Fruit fly (Drosophila melanogaster) whole organism, embryonic: ENCODE measurements around the gene Pvf3.

Experiments used
- Abd-B ChIP-seq: fragments of 200-800 bp; sonication (Bioruptor generic); optimal IDR thresholded peaks from 2 replicates; lab custom pipeline; 2018; ENCODE audit warnings: missing biosample characterization, mild to moderate bottlenecking, missing genetic modification characterization, moderate library complexity
- CG10267 ChIP-seq: fragments of 200-800 bp; sonication (Bioruptor generic); optimal IDR thresholded peaks from 2 replicates; lab custom pipeline; 2018; ENCODE audit warnings: missing biosample characterization, mild to moderate bottlenecking, missing genetic modification characterization, moderate library complexity
- CG11504 ChIP-seq: fragments of 200-800 bp; sonication (Bioruptor generic); optimal IDR thresholded peaks from 3 replicates; lab custom pipeline; 2019; ENCODE audit warnings: missing biosample characterization, mild to moderate bottlenecking, missing genetic modification characterization, moderate library complexity
- CG13123 ChIP-seq: fragments of 200-800 bp; sonication (Bioruptor generic); optimal IDR thresholded peaks from 2 replicates; lab custom pipeline; 2016; ENCODE audit warnings: missing biosample characterization, missing genetic modification characterization
- CG13424 ChIP-seq: fragments of 200-800 bp; sonication (Bioruptor generic); optimal IDR thresholded peaks from 2 replicates; lab custom pipeline; 2019; ENCODE audit warnings: missing biosample characterization, mild to moderate bottlenecking, missing genetic modification characterization, moderate library complexity
- CG14710 ChIP-seq: fragments of 200-800 bp; sonication (Bioruptor generic); optimal IDR thresholded peaks from 3 replicates; lab custom pipeline; 2019; ENCODE audit warnings: missing biosample characterization, mild to moderate bottlenecking, missing genetic modification characterization, moderate library complexity
- CG1603 ChIP-seq: fragments of 200-800 bp; sonication (Bioruptor generic); optimal IDR thresholded peaks from 2 replicates; lab custom pipeline; 2019; ENCODE audit warnings: missing biosample characterization, mild to moderate bottlenecking, missing genetic modification characterization, moderate library complexity
- CG16815 ChIP-seq: fragments of 200-800 bp; sonication (Bioruptor generic); optimal IDR thresholded peaks from 3 replicates; lab custom pipeline; 2017; ENCODE audit warnings: missing biosample characterization, mild to moderate bottlenecking, missing genetic modification characterization
- CG18599 ChIP-seq: fragments of 200-800 bp; sonication (Bioruptor generic); optimal IDR thresholded peaks from 3 replicates; lab custom pipeline; 2017; ENCODE audit warnings: missing biosample characterization, missing genetic modification characterization, mild to moderate bottlenecking, moderate library complexity, missing genetic modification reagents
- CG2678 ChIP-seq: fragments of 200-800 bp; sonication (Bioruptor generic); optimal IDR thresholded peaks from 3 replicates; lab custom pipeline; 2019; ENCODE audit warnings: missing biosample characterization, mild to moderate bottlenecking, missing genetic modification characterization, moderate library complexity
- CG2875 ChIP-seq: fragments of 200-800 bp; sonication (Bioruptor generic); optimal IDR thresholded peaks from 2 replicates; lab custom pipeline; 2017; ENCODE audit warnings: missing biosample characterization, mild to moderate bottlenecking, missing genetic modification characterization, missing genetic modification reagents
- CG32532 ChIP-seq: fragments of 200-800 bp; sonication (Bioruptor generic); IDR thresholded peaks from 2 replicates; pipeline ENCODE4 v1.3.6; 2022; ENCODE audit warnings: missing biosample characterization, missing genetic modification characterization
- CG4404 ChIP-seq: fragments of 200-800 bp; sonication (Bioruptor generic); IDR thresholded peaks from 2 replicates; pipeline ENCODE4 v1.3.6; 2022; ENCODE audit warnings: missing biosample characterization, missing genetic modification characterization
- CG4424 ChIP-seq: fragments of 200-800 bp; sonication (Bioruptor generic); optimal IDR thresholded peaks from 3 replicates; lab custom pipeline; 2016; ENCODE audit warnings: missing biosample characterization, missing genetic modification characterization
- CG6689 ChIP-seq: fragments of 200-800 bp; sonication (Bioruptor generic); IDR thresholded peaks from 2 replicates; pipeline ENCODE4 v1.3.6; 2022; ENCODE audit warnings: missing biosample characterization, missing genetic modification characterization
- CG6791 ChIP-seq: fragments of 200-800 bp; sonication (Bioruptor generic); IDR thresholded peaks from 3 replicates; pipeline ENCODE4 v1.3.6; 2022; ENCODE audit warnings: missing biosample characterization, missing genetic modification characterization; ENCODE audit not compliant: partially characterized antibody
- CG6813 ChIP-seq: fragments of 200-800 bp; sonication (Bioruptor generic); optimal IDR thresholded peaks from 2 replicates; lab custom pipeline; 2017; ENCODE audit warnings: missing biosample characterization, missing genetic modification characterization, mild to moderate bottlenecking, moderate library complexity, missing genetic modification reagents
- CG7357 ChIP-seq: fragments of 200-800 bp; sonication (Bioruptor generic); IDR thresholded peaks from 3 replicates; pipeline ENCODE4 v1.3.6; 2022; ENCODE audit warnings: missing biosample characterization, missing genetic modification characterization
- CG8290 ChIP-seq, 3 experiments: fragments of 200-800 bp; sonication (Bioruptor generic); optimal IDR thresholded peaks; 2 replicates each; lab custom pipeline; 2016 to 2019; ENCODE audit warnings: missing biosample characterization in 3 of 3, missing genetic modification characterization in 3 of 3, mild to moderate bottlenecking in 2 of 3, moderate library complexity in 1 of 3
- D ChIP-seq, 2 experiments: fragments of 200-800 bp in 1 of 2; fragments of >200 bp in 1 of 2; sonication (Bioruptor generic) in 1 of 2; optimal IDR thresholded peaks; 2 replicates in 1 of 2; 3 replicates in 1 of 2; lab custom pipeline; 2017; ENCODE audit warnings: mild to moderate bottlenecking in 1 of 2, missing biosample characterization in 1 of 2, missing genetic modification characterization in 1 of 2, missing genetic modification reagents in 1 of 2
- Dfd ChIP-seq, 2 experiments: fragments of >200 bp; optimal IDR thresholded peaks; 2 replicates each; lab custom pipeline; 2017; ENCODE audit warnings: missing biosample characterization in 2 of 2, missing genetic modification characterization in 2 of 2
- Ets65A ChIP-seq: fragments of 200-800 bp; sonication (Bioruptor generic); peaks from one replicate; lab custom pipeline; 2016; ENCODE audit warnings: missing biosample characterization, missing genetic modification characterization
- HmgZ ChIP-seq: fragments of 200-800 bp; sonication (Bioruptor generic); optimal IDR thresholded peaks from 2 replicates; lab custom pipeline; 2018; ENCODE audit warnings: missing biosample characterization, mild to moderate bottlenecking, missing genetic modification characterization
- Mes4 ChIP-seq: fragments of 200-800 bp; sonication (Bioruptor generic); optimal IDR thresholded peaks from 2 replicates; lab custom pipeline; 2016; ENCODE audit warnings: missing biosample characterization, missing genetic modification characterization
- Rx ChIP-seq: fragments of 200-800 bp; sonication (Bioruptor generic); IDR thresholded peaks from 2 replicates; pipeline ENCODE4 v1.3.6; 2022; ENCODE audit warnings: missing biosample characterization, missing genetic modification characterization
- Sox102F ChIP-seq: fragments of 200-800 bp; sonication (Bioruptor generic); optimal IDR thresholded peaks from 2 replicates; lab custom pipeline; 2018; ENCODE audit warnings: missing biosample characterization, mild to moderate bottlenecking, missing genetic modification characterization, moderate library complexity
- Xrp1 ChIP-seq: fragments of 200-800 bp; sonication (Bioruptor generic); IDR thresholded peaks from 2 replicates; pipeline ENCODE4 v1.3.6; 2022; ENCODE audit warnings: missing biosample characterization, missing genetic modification characterization
- abd-A ChIP-seq: fragments of 200-800 bp; sonication (Bioruptor generic); optimal IDR thresholded peaks from 3 replicates; lab custom pipeline; 2019; ENCODE audit warnings: missing biosample characterization, mild to moderate bottlenecking, missing genetic modification characterization, moderate library complexity
- ap ChIP-seq: fragments of 200-800 bp; sonication (Bioruptor generic); IDR thresholded peaks from 2 replicates; pipeline ENCODE4 v1.3.6; 2022; ENCODE audit warnings: missing biosample characterization, missing genetic modification characterization
- bab2 ChIP-seq: fragments of 200-800 bp; sonication (Bioruptor generic); optimal IDR thresholded peaks from 2 replicates; lab custom pipeline; 2016; ENCODE audit warnings: missing biosample characterization, missing genetic modification characterization
- bigmax ChIP-seq: fragments of 200-800 bp; sonication (Bioruptor generic); optimal IDR thresholded peaks from 2 replicates; lab custom pipeline; 2018; ENCODE audit warnings: missing biosample characterization, mild to moderate bottlenecking, missing genetic modification characterization
- bsh ChIP-seq, 2 experiments: fragments of 200-800 bp; sonication (Bioruptor generic); optimal IDR thresholded peaks; 2 replicates each; lab custom pipeline; 2017 to 2018; ENCODE audit warnings: mild to moderate bottlenecking in 2 of 2, missing biosample characterization in 2 of 2, missing genetic modification characterization in 2 of 2, moderate library complexity in 1 of 2
- chif ChIP-seq, 2 experiments: fragments of 200-800 bp; sonication (Bioruptor generic); optimal IDR thresholded peaks; 3 replicates each; lab custom pipeline; 2016; ENCODE audit warnings: missing biosample characterization in 2 of 2, missing genetic modification characterization in 2 of 2
- dpn ChIP-seq, 2 experiments: fragments of 200-800 bp; sonication (Bioruptor generic); optimal IDR thresholded peaks; 3 replicates each; lab custom pipeline; 2016; ENCODE audit warnings: missing biosample characterization in 2 of 2, missing genetic modification characterization in 2 of 2
- ewg ChIP-seq: fragments of 200-800 bp; sonication (Bioruptor generic); optimal IDR thresholded peaks from 3 replicates; lab custom pipeline; 2017; ENCODE audit warnings: mild to moderate bottlenecking, missing biosample characterization, missing genetic modification reagents, missing genetic modification characterization
- ftz-f1 ChIP-seq: fragments of 200-800 bp; sonication (Bioruptor generic); optimal IDR thresholded peaks from 2 replicates; lab custom pipeline; 2016; ENCODE audit warnings: missing biosample characterization, missing genetic modification characterization
- grau ChIP-seq: fragments of 200-800 bp; optimal IDR thresholded peaks from 3 replicates; lab custom pipeline; 2019; ENCODE audit warnings: missing biosample characterization, mild to moderate bottlenecking, missing genetic modification characterization, moderate library complexity
- lab ChIP-seq: fragments of 200-800 bp; sonication (Bioruptor generic); optimal IDR thresholded peaks from 3 replicates; lab custom pipeline; 2017; ENCODE audit warnings: missing biosample characterization, missing genetic modification characterization, mild to moderate bottlenecking, moderate library complexity, missing genetic modification reagents
- pb ChIP-seq: fragments of 200-800 bp; sonication (Bioruptor generic); optimal IDR thresholded peaks from 3 replicates; lab custom pipeline; 2016; ENCODE audit warnings: missing biosample characterization, missing genetic modification characterization
- prd ChIP-seq, 3 experiments: fragments of >200 bp in 2 of 3; fragments of 200-800 bp in 1 of 3; sonication (Bioruptor generic) in 1 of 3; optimal IDR thresholded peaks in 2 of 3; IDR thresholded peaks in 1 of 3; 2 replicates in 2 of 3; 3 replicates in 1 of 3; pipeline versions ENCODE4 v1.3.6 to Lab custom; 2017 to 2022; ENCODE audit warnings: missing biosample characterization in 1 of 3, missing genetic modification characterization in 1 of 3
- row ChIP-seq: fragments of 200-800 bp; sonication (Bioruptor generic); IDR thresholded peaks from 3 replicates; pipeline ENCODE4 v1.3.6; 2022; ENCODE audit warnings: missing biosample characterization, missing genetic modification characterization
- sisA ChIP-seq: fragments of 200-800 bp; sonication (Bioruptor generic); IDR thresholded peaks from 2 replicates; pipeline ENCODE4 v1.3.6; 2022; ENCODE audit warnings: missing biosample characterization, missing genetic modification characterization
- slbo ChIP-seq: fragments of 200-800 bp; sonication (Bioruptor generic); IDR thresholded peaks from 2 replicates; pipeline ENCODE4 v1.3.6; 2022; ENCODE audit warnings: missing biosample characterization, missing genetic modification characterization
- zen ChIP-seq: fragments of 200-800 bp; sonication (Bioruptor generic); optimal IDR thresholded peaks from 3 replicates; lab custom pipeline; 2018; ENCODE audit warnings: missing biosample characterization, mild to moderate bottlenecking, missing genetic modification characterization, moderate library complexity
- zf30C ChIP-seq: fragments of 200-800 bp; sonication (Bioruptor generic); optimal IDR thresholded peaks from 3 replicates; lab custom pipeline; 2018; ENCODE audit warnings: missing biosample characterization, mild to moderate bottlenecking, missing genetic modification characterization
- zfh1 ChIP-seq: fragments of 200-800 bp; sonication (Bioruptor generic); IDR thresholded peaks from 3 replicates; pipeline ENCODE4 v1.3.6; 2022; ENCODE audit warnings: missing biosample characterization, missing genetic modification characterization

The Pvf3 gene

dm6 chr2L:7076055-7076700, 81.3 kb downstream of the Pvf3 start (continued):
- peak; percentile 45 for TF ChIP-seq slbo (GFP tag; lab: Robert Waterston, UW)
- TF ChIP-seq zfh1 = 0 out of 3 replicates have a peak, but pooled peaks have one; percentile 35
- peak; percentile 11 for TF ChIP-seq CG11504 (tag; lab: Kevin White, UChicago)
- peak; percentile 16 for TF ChIP-seq CG18599 (GFP tag; lab: Kevin White, UChicago)
- no peak for TF ChIP-seq pb (GFP tag; lab: Kevin White, UChicago)
- TF ChIP-seq grau (tag; lab: Kevin White, UChicago) = no peak
- 0 out of 3 replicates have a peak, but pooled peaks have one; percentile 34 for TF ChIP-seq row
- no peak for TF ChIP-seq ewg
- TF ChIP-seq CG1603 (tag; lab: Kevin White, UChicago) = peak; percentile 23
- no peak for TF ChIP-seq zf30C (GFP tag; lab: Kevin White, UChicago)
- TF ChIP-seq CG4404 (GFP tag; lab: Robert Waterston, UW) = 0 out of 2 replicates have a peak, but pooled peaks have one; percentile 11
- TF ChIP-seq Xrp1 (GFP tag; lab: Robert Waterston, UW) = peak; percentile 42; the same call in 1 of the 2 replicates
- TF ChIP-seq, all 482 proteins: peak for 22

dm6 chr2L:7073011-7073410, 84.5 kb downstream of the Pvf3 start:
- TF ChIP-seq ap (GFP tag; lab: Robert Waterston, UW) (no peak), Abd-B (peak; percentile 10), bigmax (GFP tag; lab: Kevin White, UChicago) (no peak), sisA (GFP tag; lab: Robert Waterston, UW) (peak; percentile 13; the same call in 1 of the 2 replicates), lab (GFP tag; lab: Kevin White, UChicago) (peak; percentile 36), Rx (no peak), D (optimal IDR thresholded peaks at IDR 0.05; lab: Kevin White, UChicago) (no peak), D (GFP tag; optimal IDR thresholded peaks at IDR 0.05; lab: Kevin White, UChicago) (peak; percentile 8), Sox102F (GFP tag; lab: Kevin White, UChicago) (peak; percentile 48), CG6813 (GFP tag; lab: Kevin White, UChicago) (no peak), abd-A (no peak), CG2678 (tag; lab: Kevin White, UChicago) (peak; percentile 37), CG7357 (GFP tag; lab: Robert Waterston, UW) (no peak), CG14710 (tag; lab: Kevin White, UChicago) (peak; percentile 34), CG6791 (GFP tag; lab: Robert Waterston, UW) (no peak), zen (tag; lab: Kevin White, UChicago) (peak; percentile 8), Ets65A (GFP tag; lab: Kevin White, UChicago) (peak; percentile 90), dpn (GFP tag; optimal IDR thresholded peaks at IDR 0.05; lab: Kevin White, UChicago) (peak in 1 of 2 experiments; percentile 20), CG8290 (GFP tag; optimal IDR thresholded peaks at IDR 0.05; lab: Kevin White, UChicago) (no peak), CG8290 (tag; optimal IDR thresholded peaks at IDR 0.05; lab: Kevin White, UChicago) (no peak), chif (GFP tag; optimal IDR thresholded peaks at IDR 0.05; lab: Kevin White, UChicago) (peak; percentile 20 to 32), bsh (GFP tag; optimal IDR thresholded peaks at IDR 0.05; lab: Kevin White, UChicago) (peak in 1 of 2 experiments; percentile 38), Mes4 (no peak), ftz-f1 (GFP tag; lab: Kevin White, UChicago) (no peak), CG10267 (tag; lab: Kevin White, UChicago) (peak; percentile 10), CG13123 (GFP tag; lab: Kevin White, UChicago) (no peak), CG4424 (GFP tag; lab: Kevin White, UChicago) (peak; percentile 26), CG32532 (peak; percentile 35; the same call in 1 of the 2 replicates), CG2875 (GFP tag; lab: Kevin White, UChicago) (no peak), CG13424 (tag; lab: Kevin White, UChicago) (peak; percentile 7), CG16815 (no peak), CG6689 (GFP tag; lab: Robert Waterston, UW) (peak; percentile 25; the same call in 1 of the 2 replicates), HmgZ (tag; lab: Kevin White, UChicago) (no peak), prd (optimal IDR thresholded peaks at IDR 0.05; lab: Kevin White, UChicago) (no peak), prd (GFP tag; IDR thresholded peaks at IDR 0.05; lab: Robert Waterston, UW) (0 out of 3 replicates have a peak, but pooled peaks have one; percentile 41), Dfd (GFP tag; optimal IDR thresholded peaks at IDR 0.05; lab: Kevin White, UChicago) (no peak), bab2 (GFP tag; lab: Kevin White, UChicago) (no peak)
